Worm (Caenorhabditis elegans) whole organism, young adult: ENCODE results near the gene srg-3.

Experiments
- B0035.1 ChIP-seq: sonication (generic microtip); optimal IDR thresholded peaks from 2 replicates; lab custom pipeline; 2016; ENCODE audit warnings: missing genetic modification characterization, mild to moderate bottlenecking, missing compliant biosample characterization, missing genotype, missing genetic modification reagents
- D2030.7 ChIP-seq: fragments of 200-800 bp; sonication (Bioruptor generic); IDR thresholded peaks from 2 replicates; pipeline ENCODE4 v1.3.6; 2022; ENCODE audit warnings: missing genetic modification reagents, missing genetic modification characterization, missing compliant biosample characterization
- F23B12.7 ChIP-seq: sonication (generic microtip); optimal IDR thresholded peaks from 2 replicates; lab custom pipeline; 2017; ENCODE audit warnings: missing genetic modification characterization, mild to moderate bottlenecking, missing compliant biosample characterization, antibody characterized with exemption, moderate library complexity; ENCODE audit not compliant: insufficient read depth
- F33H1.4 ChIP-seq: fragments of 200-800 bp; sonication (Bioruptor generic); IDR thresholded peaks from 2 replicates; pipeline ENCODE4 v1.3.6; 2022; ENCODE audit warnings: missing genetic modification reagents, missing genetic modification characterization, missing compliant biosample characterization
- F37B4.10 ChIP-seq: fragments of 200-800 bp; sonication (Bioruptor generic); IDR thresholded peaks from 2 replicates; pipeline ENCODE4 v1.3.6; 2022; ENCODE audit warnings: missing genetic modification characterization, missing compliant biosample characterization
- F49E8.2 ChIP-seq: sonication (generic microtip); optimal IDR thresholded peaks from 3 replicates; lab custom pipeline; 2017; ENCODE audit warnings: missing genetic modification characterization, mild to moderate bottlenecking, missing compliant biosample characterization, antibody characterized with exemption, moderate library complexity; ENCODE audit not compliant: insufficient read depth
- F57A8.1 ChIP-seq: fragments of 200-800 bp; sonication (Bioruptor generic); optimal IDR thresholded peaks from 2 replicates; lab custom pipeline; 2018; ENCODE audit warnings: mild to moderate bottlenecking, missing genetic modification characterization, moderate library complexity, missing compliant biosample characterization
- K12H6.12 ChIP-seq: fragments of 200-800 bp; sonication (Bioruptor generic); optimal IDR thresholded peaks from 2 replicates; lab custom pipeline; 2018; ENCODE audit warnings: mild to moderate bottlenecking, missing genetic modification characterization, missing compliant biosample characterization
- T07F8.4 ChIP-seq: sonication (generic microtip); optimal IDR thresholded peaks from 2 replicates; lab custom pipeline; 2016; ENCODE audit warnings: mild to moderate bottlenecking, missing genetic modification characterization, moderate library complexity, missing compliant biosample characterization
- Y53G8AR.9 ChIP-seq: fragments of 200-800 bp; sonication (Bioruptor generic); conservative IDR thresholded peaks from 2 replicates; pipeline ENCODE4 v1.3.6; 2022; ENCODE audit warnings: missing genetic modification reagents, missing genetic modification characterization, missing compliant biosample characterization
- Y56A3A.18 ChIP-seq: fragments of 200-800 bp; sonication (Bioruptor generic); IDR thresholded peaks from 2 replicates; pipeline ENCODE4 v1.3.6; 2022; ENCODE audit warnings: missing genetic modification reagents, missing genetic modification characterization, missing compliant biosample characterization
- Y79H2A.3 ChIP-seq: fragments of 200-800 bp; sonication (Bioruptor generic); conservative IDR thresholded peaks from 2 replicates; pipeline ENCODE4 v1.3.6; 2022; ENCODE audit warnings: missing genetic modification reagents, missing genetic modification characterization, missing compliant biosample characterization
- akir-1 ChIP-seq: fragments of 200-800 bp; sonication (Bioruptor generic); optimal IDR thresholded peaks from 2 replicates; lab custom pipeline; 2018; ENCODE audit warnings: mild to moderate bottlenecking, missing genetic modification characterization, moderate library complexity, missing compliant biosample characterization
- attf-3 ChIP-seq: fragments of 200-800 bp; sonication (Bioruptor generic); conservative IDR thresholded peaks from 2 replicates; pipeline ENCODE4 v1.3.6; 2022; ENCODE audit warnings: missing genetic modification reagents, missing genetic modification characterization, missing compliant biosample characterization
- attf-5 ChIP-seq: fragments of 200-800 bp; sonication (Bioruptor generic); optimal IDR thresholded peaks from 2 replicates; lab custom pipeline; 2018; ENCODE audit warnings: mild to moderate bottlenecking, missing genetic modification characterization, missing compliant biosample characterization
- cebp-2 ChIP-seq: fragments of 200-800 bp; sonication (Bioruptor generic); IDR thresholded peaks from 2 replicates; pipeline ENCODE4 v1.3.6; 2022; ENCODE audit warnings: missing genetic modification characterization, missing compliant biosample characterization
- ceh-100 ChIP-seq: fragments of 200-800 bp; sonication (Bioruptor generic); IDR thresholded peaks from 2 replicates; pipeline ENCODE4 v1.3.6; 2022; ENCODE audit warnings: missing genetic modification reagents, missing genetic modification characterization, missing compliant biosample characterization
- ceh-27 ChIP-seq: fragments of 200-800 bp; sonication (Bioruptor generic); optimal IDR thresholded peaks from 2 replicates; lab custom pipeline; 2018; ENCODE audit warnings: mild to moderate bottlenecking, missing genetic modification characterization, moderate library complexity, missing compliant biosample characterization
- ceh-79 ChIP-seq: sonication (generic microtip); optimal IDR thresholded peaks from 2 replicates; lab custom pipeline; 2017; ENCODE audit warnings: mild to moderate bottlenecking, missing genetic modification characterization, missing compliant biosample characterization
- chd-7 ChIP-seq: sonication (generic microtip); optimal IDR thresholded peaks from 2 replicates; lab custom pipeline; 2016; ENCODE audit warnings: mild to moderate bottlenecking, missing genetic modification characterization, moderate library complexity, missing compliant biosample characterization
- dpff-1 ChIP-seq: sonication (generic microtip); optimal IDR thresholded peaks from 2 replicates; lab custom pipeline; 2017; ENCODE audit warnings: mild to moderate bottlenecking, missing genetic modification characterization, missing compliant biosample characterization
- efl-1 ChIP-seq: fragments of 150-350 bp; optimal IDR thresholded peaks from 2 replicates; lab custom pipeline; 2014; ENCODE audit warnings: missing biosample characterization, missing genetic modification reagents, missing genetic modification characterization
- egl-18 ChIP-seq: fragments of 200-800 bp; sonication (Bioruptor generic); IDR thresholded peaks from 2 replicates; pipeline ENCODE4 v1.3.6; 2022; ENCODE audit warnings: missing genetic modification reagents, missing genetic modification characterization, missing compliant biosample characterization
- egl-44 ChIP-seq: fragments of 200-800 bp; sonication (Bioruptor generic); IDR thresholded peaks from 2 replicates; pipeline ENCODE4 v1.3.6; 2022; ENCODE audit warnings: missing genetic modification reagents, missing genetic modification characterization, missing compliant biosample characterization
- ekl-4 ChIP-seq: fragments of 200-800 bp; sonication (Bioruptor generic); IDR thresholded peaks from 2 replicates; pipeline ENCODE4 v1.3.6; 2022; ENCODE audit warnings: missing genetic modification reagents, missing genetic modification characterization, missing compliant biosample characterization
- gei-17 ChIP-seq: fragments of 200-800 bp; sonication (Bioruptor generic); optimal IDR thresholded peaks from 2 replicates; lab custom pipeline; 2018; ENCODE audit warnings: mild to moderate bottlenecking, missing genetic modification characterization, missing compliant biosample characterization
- him-1 ChIP-seq: sonication (generic microtip); optimal IDR thresholded peaks from 2 replicates; lab custom pipeline; 2016; ENCODE audit warnings: missing genotype, missing genetic modification reagents, missing genetic modification characterization, missing compliant biosample characterization
- hrde-1 ChIP-seq: sonication (generic microtip); optimal IDR thresholded peaks from 2 replicates; lab custom pipeline; 2016; ENCODE audit warnings: missing genetic modification characterization, mild to moderate bottlenecking, missing compliant biosample characterization, moderate library complexity, missing genotype, missing genetic modification reagents, borderline replicate concordance
- hsf-1 ChIP-seq: fragments of 200-800 bp; sonication (Bioruptor generic); IDR thresholded peaks from 2 replicates; pipeline ENCODE4 v1.3.6; 2022; ENCODE audit warnings: missing genetic modification reagents, missing genetic modification characterization, missing compliant biosample characterization
- let-607 ChIP-seq, 2 experiments: fragments of 200-800 bp in 1 of 2; sonication (Bioruptor generic) in 1 of 2; sonication (generic microtip) in 1 of 2; optimal IDR thresholded peaks; 2 replicates each; lab custom pipeline; 2016 to 2018; ENCODE audit warnings: mild to moderate bottlenecking in 2 of 2, missing compliant biosample characterization in 2 of 2, missing genetic modification characterization in 2 of 2, moderate library complexity in 2 of 2, missing genotype in 1 of 2
- lin-54 ChIP-seq: fragments of 200-800 bp; sonication (Bioruptor generic); optimal IDR thresholded peaks from 2 replicates; lab custom pipeline; 2018; ENCODE audit warnings: mild to moderate bottlenecking, missing genetic modification characterization, missing compliant biosample characterization
- lir-1 ChIP-seq: fragments of 200-800 bp; sonication (Bioruptor generic); conservative IDR thresholded peaks from 2 replicates; pipeline ENCODE4 v1.3.6; 2022; ENCODE audit warnings: missing genetic modification reagents, missing genetic modification characterization, missing compliant biosample characterization
- lsy-27 ChIP-seq: sonication (generic microtip); optimal IDR thresholded peaks from 2 replicates; lab custom pipeline; 2017; ENCODE audit warnings: missing genetic modification characterization, mild to moderate bottlenecking, missing compliant biosample characterization, antibody characterized with exemption, missing genotype, borderline replicate concordance; ENCODE audit not compliant: insufficient read depth
- mcd-1 ChIP-seq: fragments of 200-800 bp; sonication (Bioruptor generic); IDR thresholded peaks from 2 replicates; pipeline ENCODE4 v1.3.6; 2022; ENCODE audit warnings: missing genetic modification reagents, missing genetic modification characterization, missing compliant biosample characterization
- nfya-1 ChIP-seq: sonication (generic microtip); optimal IDR thresholded peaks from 2 replicates; lab custom pipeline; 2017; ENCODE audit warnings: antibody characterized with exemption, missing compliant biosample characterization, missing genetic modification characterization, borderline replicate concordance; ENCODE audit not compliant: insufficient read depth
- nhr-120 ChIP-seq: fragments of 200-800 bp; sonication (Bioruptor generic); IDR thresholded peaks from 2 replicates; pipeline ENCODE4 v1.3.6; 2022; ENCODE audit warnings: missing genetic modification characterization, missing compliant biosample characterization
- nhr-179 ChIP-seq: sonication (generic microtip); optimal IDR thresholded peaks from 2 replicates; lab custom pipeline; 2016; ENCODE audit warnings: mild to moderate bottlenecking, missing genetic modification characterization, missing compliant biosample characterization
- nhr-80 ChIP-seq: sonication (generic microtip); optimal IDR thresholded peaks from 2 replicates; lab custom pipeline; 2016; ENCODE audit warnings: missing genetic modification characterization, missing compliant biosample characterization
- rcor-1 ChIP-seq: fragments of 200-800 bp; sonication (Bioruptor generic); IDR thresholded peaks from 2 replicates; pipeline ENCODE4 v1.3.6; 2022; ENCODE audit warnings: missing genetic modification reagents, missing genetic modification characterization, missing compliant biosample characterization
- rec-8 ChIP-seq, 2 experiments: sonication (generic microtip); optimal IDR thresholded peaks; 2 replicates each; lab custom pipeline; 2016; ENCODE audit warnings: mild to moderate bottlenecking in 2 of 2, missing genetic modification characterization in 2 of 2, missing genetic modification reagents in 2 of 2, missing genotype in 2 of 2, missing biosample characterization in 1 of 2, missing compliant biosample characterization in 1 of 2, moderate library complexity in 1 of 2
- rpc-1 ChIP-seq, 2 experiments: fragments of 150-350 bp in 1 of 2; sonication (generic microtip) in 1 of 2; optimal IDR thresholded peaks; 2 replicates each; lab custom pipeline; 2014 to 2018; ENCODE audit warnings: missing biosample characterization in 1 of 2, missing genetic modification characterization in 1 of 2, missing genetic modification reagents in 1 of 2, missing genotype in 1 of 2
- sea-2 ChIP-seq: fragments of 200-800 bp; sonication (Bioruptor generic); IDR thresholded peaks from 2 replicates; pipeline ENCODE4 v1.3.6; 2022; ENCODE audit warnings: missing genetic modification characterization, missing compliant biosample characterization
- snpc-1.1 ChIP-seq: sonication (generic microtip); optimal IDR thresholded peaks from 2 replicates; lab custom pipeline; 2017; ENCODE audit warnings: missing genetic modification characterization, mild to moderate bottlenecking, missing compliant biosample characterization, antibody characterized with exemption, moderate library complexity, missing genotype, missing genetic modification reagents; ENCODE audit not compliant: insufficient read depth
- sptf-2 ChIP-seq: fragments of 200-800 bp; sonication (Bioruptor generic); optimal IDR thresholded peaks from 2 replicates; lab custom pipeline; 2018; ENCODE audit warnings: mild to moderate bottlenecking, missing genetic modification characterization, missing compliant biosample characterization
- xnd-1 ChIP-seq: sonication (generic microtip); optimal IDR thresholded peaks from 2 replicates; lab custom pipeline; 2016; ENCODE audit warnings: missing genotype, missing genetic modification reagents, missing genetic modification characterization, missing compliant biosample characterization
- ztf-22 ChIP-seq: fragments of 200-800 bp; sonication (Bioruptor generic); optimal IDR thresholded peaks from 2 replicates; lab custom pipeline; 2018; ENCODE audit warnings: mild to moderate bottlenecking, missing genetic modification characterization, moderate library complexity, missing compliant biosample characterization
- ztf-25 ChIP-seq: fragments of 200-800 bp; sonication (Bioruptor generic); IDR thresholded peaks from 2 replicates; pipeline ENCODE4 v1.3.6; 2022; ENCODE audit warnings: missing genetic modification reagents, missing genetic modification characterization, missing compliant biosample characterization

The srg-3 gene

DNA sequence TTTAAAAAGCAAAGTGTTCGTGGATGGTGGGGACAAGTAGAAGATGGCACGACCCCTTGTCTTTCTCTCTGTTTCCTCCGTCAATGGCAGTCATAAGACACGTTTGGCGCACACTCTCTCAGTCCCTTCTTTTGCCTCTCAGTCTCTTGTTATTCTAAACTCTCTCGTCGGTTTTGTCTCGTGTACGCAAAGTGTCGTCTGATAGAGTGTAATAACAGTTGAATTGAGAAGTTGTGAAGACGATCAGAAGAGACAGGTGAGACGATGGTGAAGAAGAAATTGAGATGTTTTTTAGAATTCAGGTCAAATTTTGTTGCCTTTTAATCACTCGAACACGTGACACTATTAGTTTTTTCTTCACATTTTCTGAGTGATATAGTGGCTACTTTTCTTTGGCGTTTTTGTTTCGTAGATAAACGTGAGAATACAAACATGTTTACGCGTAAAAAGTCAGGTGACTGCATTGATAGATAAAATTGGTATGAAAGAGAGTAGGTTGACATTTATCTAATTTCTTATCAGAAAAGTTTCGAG is 33.0 kb upstream of the srg-3 start, which contains the start of gene F47D12.9 (continued):
- TF ChIP-seq attf-3 (no peak), ztf-25 (GFP tag; lab: Robert Waterston, UW) (no peak), ceh-79 (tag; lab: Kevin White, UChicago) (no peak), F57A8.1 (GFP tag; lab: Kevin White, UChicago) (no peak), T07F8.4 (no peak), nfya-1 (no peak), rpc-1 (optimal IDR thresholded peaks at IDR 0.05; lab: Kevin White, UChicago) (no peak), rpc-1 (tag; optimal IDR thresholded peaks at IDR 0.05; lab: Kevin White, UChicago) (no peak), sptf-2 (GFP tag; lab: Kevin White, UChicago) (no peak), let-607 (tag; optimal IDR thresholded peaks at IDR 0.05; lab: Kevin White, UChicago) (peak in 1 of 2 experiments; percentile 21), snpc-1.1 (tag; lab: Kevin White, UChicago) (no peak), sea-2 (GFP tag; lab: Robert Waterston, UW) (no peak), rcor-1 (no peak), ztf-22 (GFP tag; lab: Kevin White, UChicago) (no peak), dpff-1 (no peak), Y53G8AR.9 (GFP tag; lab: Robert Waterston, UW) (no peak), efl-1 (GFP tag; lab: Kevin White, UChicago) (no peak), F37B4.10 (no peak), mcd-1 (no peak), ceh-100 (no peak), ceh-27 (GFP tag; lab: Kevin White, UChicago) (peak; percentile 78), attf-5 (GFP tag; lab: Kevin White, UChicago) (peak; percentile 82), cebp-2 (no peak), D2030.7 (GFP tag; lab: Robert Waterston, UW) (no peak), F33H1.4 (GFP tag; lab: Robert Waterston, UW) (no peak), rec-8 (tag; optimal IDR thresholded peaks at IDR 0.05; lab: Kevin White, UChicago) (no peak), lir-1 (GFP tag; lab: Robert Waterston, UW) (no peak), egl-18 (GFP tag; lab: Robert Waterston, UW) (no peak), F23B12.7 (tag; lab: Kevin White, UChicago) (peak; percentile 22), K12H6.12 (tag; lab: Kevin White, UChicago) (peak; percentile 82), akir-1 (GFP tag; lab: Kevin White, UChicago) (no peak), chd-7 (tag; lab: Kevin White, UChicago) (peak; percentile 14), nhr-120 (no peak), egl-44 (GFP tag; lab: Robert Waterston, UW) (no peak), gei-17 (GFP tag; lab: Kevin White, UChicago) (no peak), xnd-1 (tag; lab: Kevin White, UChicago) (no peak), hsf-1 (GFP tag; lab: Robert Waterston, UW) (no peak), Y56A3A.18 (no peak), hrde-1 (tag; lab: Kevin White, UChicago) (no peak), him-1 (tag; lab: Kevin White, UChicago) (no peak), lsy-27 (tag; lab: Kevin White, UChicago) (no peak), nhr-80 (tag; lab: Kevin White, UChicago) (peak; percentile 61), lin-54 (peak; percentile 16), B0035.1 (tag; lab: Kevin White, UChicago) (no peak), F49E8.2 (tag; lab: Kevin White, UChicago) (no peak), ekl-4 (GFP tag; lab: Robert Waterston, UW) (peak; percentile 45; the same call in 1 of the 2 replicates), nhr-179 (tag; lab: Kevin White, UChicago) (no peak), Y79H2A.3 (GFP tag; lab: Robert Waterston, UW) (no peak)
